Fruit fly (Drosophila melanogaster): ENCODE measurements around the gene obst-E.
A peak's percentile ranks its signal among the peaks of the same experiment; 100 is the strongest.

The obst-E gene

DNA sequence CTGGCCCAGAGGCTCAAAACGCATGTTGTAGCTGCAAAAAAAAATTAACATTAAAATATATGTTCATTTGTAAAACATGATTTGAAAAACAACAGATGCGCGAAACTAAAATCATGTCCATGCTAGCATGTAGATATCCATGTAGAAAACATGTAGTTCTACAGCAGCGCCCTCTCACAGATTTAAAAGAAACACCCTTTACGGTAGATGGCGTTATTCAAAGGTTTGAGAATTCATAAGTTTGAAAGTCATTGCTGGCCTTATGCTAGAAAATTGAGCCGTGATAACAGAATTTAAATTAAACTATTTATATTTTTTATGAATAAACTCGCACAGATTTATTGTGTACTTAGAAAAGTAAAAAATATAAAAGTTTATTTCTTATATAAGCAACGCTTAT lies 5.2 kb upstream of the obst-E start:
- TF ChIP-seq Ptx1 (GFP tag; IDR thresholded peaks at IDR 0.05) (peak; percentile 63), ind (GFP tag; optimal IDR thresholded peaks at IDR 0.05) (peak; percentile 51), HLH4C (GFP tag; IDR thresholded peaks at IDR 0.05; ENCODE audit: partially characterized antibody) (peak; percentile 62), CG9215 (GFP tag; IDR thresholded peaks at IDR 0.05) (no peak), Poxn (GFP tag; IDR thresholded peaks at IDR 0.05) (no peak), Antp (GFP tag; optimal IDR thresholded peaks at IDR 0.05) (peak; percentile 46), Aef1 (GFP tag; IDR thresholded peaks at IDR 0.05) (peak; percentile 43; the same call in 2 of the 3 replicates), Oli (tag; optimal IDR thresholded peaks at IDR 0.05) (no peak), CG1024 (GFP tag; IDR thresholded peaks at IDR 0.05) (0 out of 2 replicates have a peak, but pooled peaks have one; percentile 4), B-H2 (GFP tag; optimal IDR thresholded peaks at IDR 0.05) (peak; percentile 31), CG9797 (GFP tag; optimal IDR thresholded peaks at IDR 0.05) (no peak), CG11504 (tag; optimal IDR thresholded peaks at IDR 0.05) (no peak), CG10267 (tag; optimal IDR thresholded peaks at IDR 0.05) (peak; percentile 15), Pdp1 (GFP tag; optimal IDR thresholded peaks at IDR 0.05) (peak; percentile 4 to 40), CG12659 (GFP tag; optimal IDR thresholded peaks at IDR 0.05) (no peak), CG17359 (tag; optimal IDR thresholded peaks at IDR 0.05) (no peak), Opbp (GFP tag; IDR thresholded peaks at IDR 0.05; ENCODE audit: partially characterized antibody) (peak; percentile 78; the same call in 2 of the 3 replicates), ssp (GFP tag; IDR thresholded peaks at IDR 0.05) (peak; percentile 27; the same call in 1 of the 2 replicates), slbo (GFP tag; IDR thresholded peaks at IDR 0.05) (peak; percentile 74), pita (GFP tag; optimal IDR thresholded peaks at IDR 0.05) (peak; percentile 20), CG3407 (GFP tag; optimal IDR thresholded peaks at IDR 0.05) (peak; percentile 11), CG16863 (GFP tag; optimal IDR thresholded peaks at IDR 0.05) (peak; percentile 6), zfh2 (GFP tag; optimal IDR thresholded peaks at IDR 0.05) (peak; percentile 17), CTCF (GFP tag; optimal IDR thresholded peaks at IDR 0.05) (peak; percentile 99), Atf6 (GFP tag; IDR thresholded peaks at IDR 0.05) (0 out of 2 replicates have a peak, but pooled peaks have one; percentile 18), Atf-2 (GFP tag; optimal IDR thresholded peaks at IDR 0.05) (no peak), az2 (GFP tag; optimal IDR thresholded peaks at IDR 0.05) (peak; percentile 39), bab2 (GFP tag; optimal IDR thresholded peaks at IDR 0.05) (peak; percentile 20), CG11456 (GFP tag; IDR thresholded peaks at IDR 0.05) (peak; percentile 86; the same call in 2 of the 3 replicates), CG10654 (GFP tag; optimal IDR thresholded peaks at IDR 0.05) (peak; percentile 5), chinmo (GFP tag; IDR thresholded peaks at IDR 0.05; ENCODE audit: partially characterized antibody) (0 out of 4 replicates have a peak, but pooled peaks have one; percentile 8), Gug (GFP tag; IDR thresholded peaks at IDR 0.05) (peak; percentile 58; the same call in 3 of the 4 replicates), CG13624 (GFP tag; optimal IDR thresholded peaks at IDR 0.05) (peak; percentile 12), Fer2 (tag; optimal IDR thresholded peaks at IDR 0.05) (no peak), CG32532 (GFP tag; IDR thresholded peaks at IDR 0.05) (peak; percentile 82), bcd (GFP tag; optimal IDR thresholded peaks at IDR 0.05) (peak; percentile 41), Trl (optimal IDR thresholded peaks at IDR 0.05) (no peak), Trl (GFP tag; optimal IDR thresholded peaks at IDR 0.05) (peak; percentile 13), tin (GFP tag; optimal IDR thresholded peaks at IDR 0.05) (peak; percentile 30), CG42726 (GFP tag; IDR thresholded peaks at IDR 0.05; ENCODE audit: partially characterized antibody) (peak; percentile 92), CG17328 (GFP tag; IDR thresholded peaks at IDR 0.05) (0 out of 2 replicates have a peak, but pooled peaks have one; percentile 9), H2.0 (GFP tag; IDR thresholded peaks at IDR 0.05) (0 out of 2 replicates have a peak, but pooled peaks have one; percentile 29), CG13424 (tag; optimal IDR thresholded peaks at IDR 0.05) (peak; percentile 5), ERR (GFP tag; optimal IDR thresholded peaks at IDR 0.05) (no peak), Rfx (GFP tag; IDR thresholded peaks at IDR 0.05) (peak; percentile 85), pros (GFP tag; optimal IDR thresholded peaks at IDR 0.05) (no peak), E2f2 (GFP tag; IDR thresholded peaks at IDR 0.05) (peak; percentile 63), CG4282 (GFP tag; optimal IDR thresholded peaks at IDR 0.05) (no peak), hkb (optimal IDR thresholded peaks at IDR 0.05) (peak; percentile 10), hkb (GFP tag; IDR thresholded peaks at IDR 0.05) (no peak), CG13894 (tag; optimal IDR thresholded peaks at IDR 0.05) (peak; percentile 24)

Measured in whole organism, embryonic.